Worm (Caenorhabditis elegans): ENCODE measurements around the gene nhr-225.

- no peak for TF ChIP-seq hlh-13 (GFP tag; optimal IDR thresholded peaks at IDR 0.05)
- no peak for TF ChIP-seq hlh-30 (tag; optimal IDR thresholded peaks at IDR 0.05; ENCODE audit: insufficient read depth)
- no peak for TF ChIP-seq syd-9 (tag; optimal IDR thresholded peaks at IDR 0.05)
- TF ChIP-seq elt-2 (tag; optimal IDR thresholded peaks at IDR 0.05), result no peak
- TF ChIP-seq ceh-31 (tag; optimal IDR thresholded peaks at IDR 0.05), result no peak
- no peak for TF ChIP-seq ceh-45 (GFP tag; IDR thresholded peaks at IDR 0.05)
- no peak for TF ChIP-seq mec-3 (tag; optimal IDR thresholded peaks at IDR 0.05; ENCODE audit: borderline replicate concordance)
- no peak for TF ChIP-seq pqm-1 (tag; optimal IDR thresholded peaks at IDR 0.05)
- no peak for TF ChIP-seq ceh-18 (tag; optimal IDR thresholded peaks at IDR 0.05)
- no peak for TF ChIP-seq ceh-9 (tag; optimal IDR thresholded peaks at IDR 0.05)
- no peak for TF ChIP-seq pha-2 (tag; optimal IDR thresholded peaks at IDR 0.05)
Measured at ce11 chrV:2264925-2265324, 25.3 kb downstream of the nhr-225 start.

All from whole organism, late embryonic.